Fruit fly (Drosophila melanogaster) whole organism, prepupa: ENCODE results near the gene CG14439.

ENCODE experiments used
- Blimp-1 ChIP-seq: fragments of 200-800 bp; sonication (Bioruptor generic); optimal IDR thresholded peaks from 3 replicates; lab custom pipeline; 2017; ENCODE audit warnings: missing biosample characterization, missing genetic modification characterization, mild to moderate bottlenecking, moderate library complexity, missing genetic modification reagents
- CG11762 ChIP-seq: fragments of 200-800 bp; sonication (Bioruptor generic); optimal IDR thresholded peaks from 3 replicates; lab custom pipeline; 2016; ENCODE audit warnings: missing biosample characterization, missing genetic modification characterization; ENCODE audit not compliant: insufficient read depth
- CG6792 ChIP-seq: fragments of 200-800 bp; sonication (Bioruptor generic); optimal IDR thresholded peaks from 3 replicates; lab custom pipeline; 2016; ENCODE audit warnings: missing biosample characterization, missing genetic modification characterization
- Ets96B ChIP-seq: fragments of 200-800 bp; optimal IDR thresholded peaks from 2 replicates; lab custom pipeline; 2019; ENCODE audit warnings: missing biosample characterization, mild to moderate bottlenecking, missing genetic modification characterization, moderate library complexity

- TF ChIP-seq CG11762 (GFP tag; lab: Kevin White, UChicago), result no peak
- no peak for TF ChIP-seq Ets96B (tag; lab: Kevin White, UChicago)
- no peak for TF ChIP-seq CG6792 (GFP tag; lab: Kevin White, UChicago)
- TF ChIP-seq Blimp-1, result no peak
These were observed 12.0 kb downstream of the CG14439 start for dm6 chrX:6759184-6759965.
